Worm (Caenorhabditis elegans): ENCODE measurements around the gene F40G12.2.

- TF ChIP-seq zag-1 (tag; optimal IDR thresholded peaks at IDR 0.05), result no peak
- no peak for TF ChIP-seq lsy-2 (tag; optimal IDR thresholded peaks at IDR 0.05)
- TF ChIP-seq sma-3 (GFP tag; optimal IDR thresholded peaks at IDR 0.05), result no peak
- TF ChIP-seq ama-1 (optimal IDR thresholded peaks at IDR 0.05), result no peak
- TF ChIP-seq mdl-1 (tag; optimal IDR thresholded peaks at IDR 0.05), result no peak
- no peak for TF ChIP-seq ztf-4 (tag; optimal IDR thresholded peaks at IDR 0.05)
- no peak for TF ChIP-seq lin-11 (tag; optimal IDR thresholded peaks at IDR 0.05)
- TF ChIP-seq snpc-4 (tag; optimal IDR thresholded peaks at IDR 0.05), result no peak
Measured at ce11 chrV:14212813-14213212, 47.9 kb downstream of the F40G12.2 start.

All from whole organism, L2 larva.